Worm (Caenorhabditis elegans) whole organism, midembryonic: ENCODE measurements around the gene Y38H6C.18.

Experiments used
- cog-1 ChIP-seq: sonication (generic microtip); optimal IDR thresholded peaks from 2 replicates; lab custom pipeline; 2016; ENCODE audit warnings: missing genetic modification characterization, missing compliant biosample characterization
- klf-2 ChIP-seq: fragments of 200-800 bp; sonication (Bioruptor generic); conservative IDR thresholded peaks from 2 replicates; pipeline ENCODE4 v1.3.6; 2022; ENCODE audit warnings: missing genetic modification reagents, missing genetic modification characterization, missing compliant biosample characterization
- ztf-23 ChIP-seq: fragments of 200-800 bp; sonication (Bioruptor generic); IDR thresholded peaks from 2 replicates; pipeline ENCODE4 v1.3.6; 2022; ENCODE audit warnings: missing genetic modification reagents, missing genetic modification characterization, missing compliant biosample characterization

ce11 chrV:20579534-20579933 is 32.6 kb upstream of the Y38H6C.18 start, which contains the start of gene F26F2.8:
- TF ChIP-seq klf-2 (GFP tag; lab: Robert Waterston, UW) (no peak), cog-1 (tag; lab: Kevin White, UChicago) (no peak), ztf-23 (GFP tag; lab: Robert Waterston, UW) (no peak)
